Worm (Caenorhabditis elegans) whole organism, young adult: ENCODE data around the gene C17H12.37.

ENCODE experiments used
- B0336.3 ChIP-seq: fragments of 200-800 bp; sonication (Bioruptor generic); IDR thresholded peaks from 2 replicates; pipeline ENCODE4 v1.3.6; 2022; ENCODE audit warnings: missing genetic modification characterization, missing compliant biosample characterization
- C17E4.6 ChIP-seq: fragments of 200-800 bp; sonication (Bioruptor generic); IDR thresholded peaks from 2 replicates; pipeline ENCODE4 v1.3.6; 2022; ENCODE audit warnings: missing genetic modification reagents, missing genetic modification characterization, missing compliant biosample characterization
- F22D6.2 ChIP-seq: sonication (generic microtip); optimal IDR thresholded peaks from 2 replicates; lab custom pipeline; 2016; ENCODE audit warnings: mild to moderate bottlenecking, missing genetic modification characterization, missing compliant biosample characterization
- F49E8.2 ChIP-seq: sonication (generic microtip); optimal IDR thresholded peaks from 3 replicates; lab custom pipeline; 2017; ENCODE audit warnings: missing genetic modification characterization, mild to moderate bottlenecking, missing compliant biosample characterization, antibody characterized with exemption, moderate library complexity; ENCODE audit not compliant: insufficient read depth
- F57C9.4 ChIP-seq: sonication (generic microtip); optimal IDR thresholded peaks from 2 replicates; lab custom pipeline; 2017; ENCODE audit warnings: mild to moderate bottlenecking, missing genetic modification characterization, missing compliant biosample characterization
- K11D2.4 ChIP-seq: fragments of 200-800 bp; sonication (Bioruptor generic); IDR thresholded peaks from 2 replicates; pipeline ENCODE4 v1.3.6; 2022; ENCODE audit warnings: missing genetic modification reagents, missing genetic modification characterization, missing compliant biosample characterization
- K12H6.12 ChIP-seq: fragments of 200-800 bp; sonication (Bioruptor generic); optimal IDR thresholded peaks from 2 replicates; lab custom pipeline; 2018; ENCODE audit warnings: mild to moderate bottlenecking, missing genetic modification characterization, missing compliant biosample characterization
- ZK185.1 ChIP-seq: sonication (generic microtip); optimal IDR thresholded peaks from 2 replicates; lab custom pipeline; 2016; ENCODE audit warnings: mild to moderate bottlenecking, missing genetic modification characterization, missing compliant biosample characterization; ENCODE audit not compliant: poor library complexity, severe bottlenecking
- atf-7 ChIP-seq: sonication (generic microtip); optimal IDR thresholded peaks from 2 replicates; lab custom pipeline; 2017; ENCODE audit warnings: mild to moderate bottlenecking, missing genetic modification characterization, missing compliant biosample characterization
- attf-3 ChIP-seq: fragments of 200-800 bp; sonication (Bioruptor generic); conservative IDR thresholded peaks from 2 replicates; pipeline ENCODE4 v1.3.6; 2022; ENCODE audit warnings: missing genetic modification reagents, missing genetic modification characterization, missing compliant biosample characterization
- attf-5 ChIP-seq: fragments of 200-800 bp; sonication (Bioruptor generic); optimal IDR thresholded peaks from 2 replicates; lab custom pipeline; 2018; ENCODE audit warnings: mild to moderate bottlenecking, missing genetic modification characterization, missing compliant biosample characterization
- bed-2 ChIP-seq: fragments of 200-800 bp; sonication (Bioruptor generic); IDR thresholded peaks from 2 replicates; pipeline ENCODE4 v1.3.6; 2022; ENCODE audit warnings: missing genetic modification reagents, missing genetic modification characterization, missing compliant biosample characterization
- cebp-1 ChIP-seq, 2 experiments: fragments of 200-800 bp in 1 of 2; sonication (Bioruptor generic) in 1 of 2; sonication (generic microtip) in 1 of 2; IDR thresholded peaks in 1 of 2; optimal IDR thresholded peaks in 1 of 2; 2 replicates each; pipeline versions ENCODE4 v1.3.6 to Lab custom; 2017 to 2022; ENCODE audit warnings: missing compliant biosample characterization in 2 of 2, missing genetic modification characterization in 2 of 2, mild to moderate bottlenecking in 1 of 2, missing genetic modification reagents in 1 of 2, moderate library complexity in 1 of 2
- ceh-27 ChIP-seq: fragments of 200-800 bp; sonication (Bioruptor generic); optimal IDR thresholded peaks from 2 replicates; lab custom pipeline; 2018; ENCODE audit warnings: mild to moderate bottlenecking, missing genetic modification characterization, moderate library complexity, missing compliant biosample characterization
- chd-7 ChIP-seq: sonication (generic microtip); optimal IDR thresholded peaks from 2 replicates; lab custom pipeline; 2016; ENCODE audit warnings: mild to moderate bottlenecking, missing genetic modification characterization, moderate library complexity, missing compliant biosample characterization
- ets-4 ChIP-seq: fragments of 200-800 bp; sonication (Bioruptor generic); optimal IDR thresholded peaks from 2 replicates; lab custom pipeline; 2018; ENCODE audit warnings: mild to moderate bottlenecking, missing genetic modification characterization, missing compliant biosample characterization
- fkh-3 ChIP-seq: sonication (generic microtip); optimal IDR thresholded peaks from 2 replicates; lab custom pipeline; 2016; ENCODE audit warnings: mild to moderate bottlenecking, missing genetic modification characterization, missing compliant biosample characterization
- gei-17 ChIP-seq: fragments of 200-800 bp; sonication (Bioruptor generic); optimal IDR thresholded peaks from 2 replicates; lab custom pipeline; 2018; ENCODE audit warnings: mild to moderate bottlenecking, missing genetic modification characterization, missing compliant biosample characterization
- him-1 ChIP-seq: sonication (generic microtip); optimal IDR thresholded peaks from 2 replicates; lab custom pipeline; 2016; ENCODE audit warnings: missing genotype, missing genetic modification reagents, missing genetic modification characterization, missing compliant biosample characterization
- hlh-12 ChIP-seq: sonication (generic microtip); optimal IDR thresholded peaks from 2 replicates; lab custom pipeline; 2016; ENCODE audit warnings: missing genetic modification characterization, missing compliant biosample characterization
- hmg-1.2 ChIP-seq: fragments of 200-800 bp; sonication (Bioruptor generic); IDR thresholded peaks from 2 replicates; pipeline ENCODE4 v1.3.6; 2022; ENCODE audit warnings: missing genetic modification reagents, missing genetic modification characterization, missing compliant biosample characterization
- hmg-20 ChIP-seq: fragments of 200-800 bp; sonication (Bioruptor generic); IDR thresholded peaks from 2 replicates; pipeline ENCODE4 v1.3.6; 2022; ENCODE audit warnings: missing genetic modification reagents, missing genetic modification characterization, missing compliant biosample characterization
- let-607 ChIP-seq, 2 experiments: fragments of 200-800 bp in 1 of 2; sonication (Bioruptor generic) in 1 of 2; sonication (generic microtip) in 1 of 2; optimal IDR thresholded peaks; 2 replicates each; lab custom pipeline; 2016 to 2018; ENCODE audit warnings: mild to moderate bottlenecking in 2 of 2, missing compliant biosample characterization in 2 of 2, missing genetic modification characterization in 2 of 2, moderate library complexity in 2 of 2, missing genotype in 1 of 2
- lin-35 ChIP-seq, 3 experiments: fragments of 150-350 bp in 2 of 3; sonication (generic microtip) in 1 of 3; optimal IDR thresholded peaks; 2 replicates each; lab custom pipeline; 2014 to 2018; ENCODE audit warnings: missing biosample characterization in 3 of 3, missing genetic modification characterization in 3 of 3, missing genetic modification reagents in 3 of 3
- lin-40 ChIP-seq: sonication (generic microtip); optimal IDR thresholded peaks from 2 replicates; lab custom pipeline; 2016; ENCODE audit warnings: missing genetic modification characterization, mild to moderate bottlenecking, missing compliant biosample characterization, missing genotype, missing genetic modification reagents
- lin-54 ChIP-seq: fragments of 200-800 bp; sonication (Bioruptor generic); optimal IDR thresholded peaks from 2 replicates; lab custom pipeline; 2018; ENCODE audit warnings: mild to moderate bottlenecking, missing genetic modification characterization, missing compliant biosample characterization
- madf-10 ChIP-seq: sonication (generic microtip); optimal IDR thresholded peaks from 2 replicates; lab custom pipeline; 2016; ENCODE audit warnings: mild to moderate bottlenecking, missing genetic modification characterization, missing compliant biosample characterization
- mcd-1 ChIP-seq: fragments of 200-800 bp; sonication (Bioruptor generic); IDR thresholded peaks from 2 replicates; pipeline ENCODE4 v1.3.6; 2022; ENCODE audit warnings: missing genetic modification reagents, missing genetic modification characterization, missing compliant biosample characterization
- nhr-80 ChIP-seq: sonication (generic microtip); optimal IDR thresholded peaks from 2 replicates; lab custom pipeline; 2016; ENCODE audit warnings: missing genetic modification characterization, missing compliant biosample characterization
- pbrm-1 ChIP-seq: fragments of 200-800 bp; sonication (Bioruptor generic); IDR thresholded peaks from 2 replicates; pipeline ENCODE4 v1.3.6; 2022; ENCODE audit warnings: missing genetic modification reagents, missing genetic modification characterization, missing compliant biosample characterization
- pha-4 ChIP-seq: fragments of 150-350 bp; sonication (generic microtip); optimal IDR thresholded peaks from 2 replicates; lab custom pipeline; 2014; ENCODE audit warnings: missing biosample characterization, missing genetic modification reagents, missing genetic modification characterization
- rcor-1 ChIP-seq: fragments of 200-800 bp; sonication (Bioruptor generic); IDR thresholded peaks from 2 replicates; pipeline ENCODE4 v1.3.6; 2022; ENCODE audit warnings: missing genetic modification reagents, missing genetic modification characterization, missing compliant biosample characterization
- sdz-38 ChIP-seq: sonication (generic microtip); optimal IDR thresholded peaks from 2 replicates; lab custom pipeline; 2016; ENCODE audit warnings: missing genotype, missing genetic modification characterization, missing compliant biosample characterization
- snpc-4 ChIP-seq, 5 experiments: fragments of 150-350 bp in 1 of 5; sonication (generic microtip) in 4 of 5; optimal IDR thresholded peaks; 2 replicates each; lab custom pipeline; 2014 to 2018; ENCODE audit warnings: missing genetic modification characterization in 5 of 5, missing biosample characterization in 3 of 5, antibody characterized with exemption in 2 of 5, mild to moderate bottlenecking in 2 of 5, missing compliant biosample characterization in 2 of 5, missing genotype in 2 of 5, moderate library complexity in 2 of 5, missing genetic modification reagents in 1 of 5
- somi-1 ChIP-seq: fragments of 200-800 bp; sonication (Bioruptor generic); optimal IDR thresholded peaks from 2 replicates; lab custom pipeline; 2018; ENCODE audit warnings: mild to moderate bottlenecking, missing genetic modification characterization, missing compliant biosample characterization
- tbp1 ChIP-seq: fragments of 200-800 bp; sonication (Bioruptor generic); optimal IDR thresholded peaks from 2 replicates; lab custom pipeline; 2018; ENCODE audit warnings: mild to moderate bottlenecking, missing genetic modification characterization, missing compliant biosample characterization
- tlf-1 ChIP-seq: fragments of 200-800 bp; sonication (Bioruptor generic); optimal IDR thresholded peaks from 2 replicates; lab custom pipeline; 2018; ENCODE audit warnings: mild to moderate bottlenecking, missing genetic modification characterization, missing compliant biosample characterization
- unc-130 ChIP-seq: sonication (generic microtip); optimal IDR thresholded peaks from 2 replicates; lab custom pipeline; 2016; ENCODE audit warnings: missing genetic modification reagents, missing genetic modification characterization, missing compliant biosample characterization
- ztf-18 ChIP-seq: sonication (generic microtip); optimal IDR thresholded peaks from 2 replicates; lab custom pipeline; 2016; ENCODE audit warnings: missing genotype, mild to moderate bottlenecking, missing genetic modification characterization, missing compliant biosample characterization
- ztf-26 ChIP-seq: sonication (generic microtip); optimal IDR thresholded peaks from 2 replicates; lab custom pipeline; 2017; ENCODE audit warnings: missing genetic modification characterization, missing compliant biosample characterization
- ztf-28 ChIP-seq: fragments of 200-800 bp; sonication (Bioruptor generic); IDR thresholded peaks from 2 replicates; pipeline ENCODE4 v1.3.6; 2022; ENCODE audit warnings: missing genetic modification reagents, missing genetic modification characterization, missing compliant biosample characterization

C17H12.37 gene

DNA sequence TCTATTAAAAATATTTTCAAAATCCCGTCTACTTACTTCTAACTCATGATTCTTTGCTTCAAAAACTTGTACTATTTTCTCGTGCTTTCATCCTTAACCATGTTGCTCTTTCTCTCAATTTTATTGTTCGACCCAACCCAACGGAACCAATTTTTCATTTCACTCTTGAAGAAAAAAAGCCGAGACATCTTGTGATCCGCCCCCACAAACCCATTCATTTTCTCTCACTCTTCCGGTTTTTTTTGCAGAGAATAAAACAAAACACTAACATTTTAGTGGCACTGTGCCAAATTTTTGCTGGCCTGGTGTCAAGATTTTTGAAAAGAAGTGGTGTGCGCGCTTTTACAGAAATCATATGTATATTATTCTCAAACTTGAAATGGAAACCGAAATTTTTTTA is 31.9 kb downstream of the C17H12.37 start (continued):
- TF ChIP-seq C17E4.6 (GFP tag; lab: Robert Waterston, UW), result no peak
- TF ChIP-seq bed-2 (GFP tag; lab: Robert Waterston, UW), result no peak
- no peak for TF ChIP-seq ets-4 (GFP tag; lab: Kevin White, UChicago)
- no peak for TF ChIP-seq sdz-38 (tag; lab: Kevin White, UChicago)
- no peak for TF ChIP-seq fkh-3

DNA sequence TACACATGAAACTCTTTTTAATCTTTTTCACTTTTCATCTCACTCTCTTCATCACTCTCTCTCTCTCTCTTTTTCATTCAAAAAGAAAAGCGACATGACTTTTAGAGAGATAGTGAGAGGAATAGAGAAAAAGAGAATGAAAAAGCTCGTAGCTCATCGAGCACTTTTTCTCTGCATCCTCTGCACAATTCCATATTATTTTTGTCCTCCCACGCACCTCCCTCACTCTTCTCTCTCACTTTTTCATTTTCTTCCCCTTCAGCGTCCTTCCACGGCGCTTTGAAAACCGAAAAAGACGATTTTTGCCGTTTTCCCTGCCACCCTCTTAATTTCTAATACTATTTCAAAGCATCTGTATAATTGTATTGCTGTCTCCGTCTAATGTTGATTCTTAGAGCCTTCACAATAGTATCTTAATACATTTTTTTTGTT is 34.2 kb downstream of the C17H12.37 start:
- TF ChIP-seq lin-35 (GFP tag; optimal IDR thresholded peaks at IDR 0.05; lab: Kevin White, UChicago) (peak in 1 of 3 experiments; percentile 52), nhr-80 (tag; lab: Kevin White, UChicago) (peak; percentile 88), F57C9.4 (tag; lab: Kevin White, UChicago) (no peak), ceh-27 (GFP tag; lab: Kevin White, UChicago) (peak; percentile 45), madf-10 (peak; percentile 48), him-1 (tag; lab: Kevin White, UChicago) (no peak), F49E8.2 (no peak), K12H6.12 (tag; lab: Kevin White, UChicago) (peak; percentile 76), tbp1 (peak; percentile 19), attf-5 (peak; percentile 80), ZK185.1 (tag; lab: Kevin White, UChicago) (peak; percentile 21), gei-17 (GFP tag; lab: Kevin White, UChicago) (peak; percentile 20), hmg-1.2 (GFP tag; lab: Robert Waterston, UW) (peak; percentile 77), pbrm-1 (GFP tag; lab: Robert Waterston, UW) (0 out of 2 replicates have a peak, but pooled peaks have one; percentile 33), ztf-28 (no peak), ztf-26 (tag; lab: Kevin White, UChicago) (peak; percentile 11), chd-7 (tag; lab: Kevin White, UChicago) (peak; percentile 33), mcd-1 (GFP tag; lab: Robert Waterston, UW) (peak; percentile 54), let-607 (tag; optimal IDR thresholded peaks at IDR 0.05; lab: Kevin White, UChicago) (peak in 1 of 2 experiments; percentile 62), hlh-12 (tag; lab: Kevin White, UChicago) (no peak), attf-3 (GFP tag; lab: Robert Waterston, UW) (0 out of 2 replicates have a peak, but pooled peaks have one; percentile 10), ztf-18 (peak; percentile 24), hmg-20 (GFP tag; lab: Robert Waterston, UW) (no peak), tlf-1 (GFP tag; lab: Kevin White, UChicago) (no peak), lin-54 (GFP tag; lab: Kevin White, UChicago) (peak; percentile 40), rcor-1 (0 out of 2 replicates have a peak, but pooled peaks have one; percentile 31), pha-4 (peak; percentile 58), cebp-1 (GFP tag; IDR thresholded peaks at IDR 0.05; lab: Robert Waterston, UW) (no peak), cebp-1 (tag; optimal IDR thresholded peaks at IDR 0.05; lab: Kevin White, UChicago) (peak; percentile 75), lin-40 (tag; lab: Kevin White, UChicago) (peak; percentile 83), atf-7 (tag; lab: Kevin White, UChicago) (peak; percentile 76), fkh-3 (no peak), B0336.3 (peak; percentile 76), F22D6.2 (tag; lab: Kevin White, UChicago) (peak; percentile 26), somi-1 (GFP tag; lab: Kevin White, UChicago) (peak; percentile 78), snpc-4 (GFP tag; optimal IDR thresholded peaks at IDR 0.05; lab: Kevin White, UChicago) (no peak), snpc-4 (tag; optimal IDR thresholded peaks at IDR 0.05; lab: Kevin White, UChicago) (peak in 2 of 4 experiments; percentile 31 to 47), unc-130 (GFP tag; lab: Kevin White, UChicago) (no peak), K11D2.4 (GFP tag; lab: Robert Waterston, UW) (peak; percentile 69)
- TF ChIP-seq, all 124 proteins: peak for 28
